Fruit fly (Drosophila melanogaster) whole organism, adult: Measurements from ENCODE around the gene CG7182.

ENCODE experiments used
- CG11617 ChIP-seq: fragments of 200-800 bp; sonication (Bioruptor generic); optimal IDR thresholded peaks from 2 replicates; lab custom pipeline; 2017; ENCODE audit warnings: mild to moderate bottlenecking, missing biosample characterization, missing genetic modification reagents, missing genetic modification characterization
- CG12768 ChIP-seq: fragments of 200-800 bp; sonication (Bioruptor generic); optimal IDR thresholded peaks from 2 replicates; lab custom pipeline; 2017; ENCODE audit warnings: missing biosample characterization, missing genetic modification characterization, mild to moderate bottlenecking, moderate library complexity, missing genetic modification reagents
- CG14711 ChIP-seq: fragments of 200-800 bp; sonication (Bioruptor generic); optimal IDR thresholded peaks from 2 replicates; lab custom pipeline; 2018; ENCODE audit warnings: missing biosample characterization, mild to moderate bottlenecking, missing genetic modification characterization, moderate library complexity
- CG1620 ChIP-seq: fragments of 200-800 bp; sonication (Bioruptor generic); optimal IDR thresholded peaks from 2 replicates; lab custom pipeline; 2016; ENCODE audit warnings: missing biosample characterization, missing genetic modification characterization
- CG33017 ChIP-seq: fragments of 200-800 bp; sonication (Bioruptor generic); optimal IDR thresholded peaks from 2 replicates; lab custom pipeline; 2018; ENCODE audit warnings: missing biosample characterization, mild to moderate bottlenecking, missing genetic modification characterization, moderate library complexity
- CG5204 ChIP-seq: fragments of 200-800 bp; sonication (Bioruptor generic); optimal IDR thresholded peaks from 2 replicates; lab custom pipeline; 2016; ENCODE audit warnings: missing biosample characterization, missing genetic modification characterization
- CG7045 ChIP-seq: fragments of 200-800 bp; sonication (Bioruptor generic); optimal IDR thresholded peaks from 2 replicates; lab custom pipeline; 2017; ENCODE audit warnings: missing biosample characterization, mild to moderate bottlenecking, missing genetic modification characterization
- CG7101 ChIP-seq: fragments of 200-800 bp; sonication (Bioruptor generic); optimal IDR thresholded peaks from 2 replicates; lab custom pipeline; 2018; ENCODE audit warnings: missing biosample characterization, mild to moderate bottlenecking, missing genetic modification characterization, moderate library complexity
- Clk ChIP-seq: fragments of 200-800 bp; sonication (Bioruptor generic); optimal IDR thresholded peaks from 2 replicates; lab custom pipeline; 2017; ENCODE audit warnings: missing biosample characterization, missing genetic modification characterization
- Crg-1 ChIP-seq: fragments of 200-800 bp; sonication (Bioruptor generic); optimal IDR thresholded peaks from 2 replicates; lab custom pipeline; 2016; ENCODE audit warnings: missing biosample characterization, missing genetic modification characterization
- Hr96 ChIP-seq: fragments of 200-800 bp; sonication (Bioruptor generic); optimal IDR thresholded peaks from 2 replicates; lab custom pipeline; 2016; ENCODE audit warnings: missing biosample characterization, missing genetic modification characterization
- Mnt ChIP-seq: fragments of 200-800 bp; sonication (Bioruptor generic); optimal IDR thresholded peaks from 2 replicates; lab custom pipeline; 2016; ENCODE audit warnings: missing biosample characterization, mild to moderate bottlenecking, missing genetic modification characterization
- bab1 ChIP-seq: fragments of 200-800 bp; sonication (Bioruptor generic); optimal IDR thresholded peaks from 3 replicates; lab custom pipeline; 2019; ENCODE audit warnings: missing biosample characterization, mild to moderate bottlenecking, missing genetic modification characterization, moderate library complexity
- cic ChIP-seq: fragments of 200-800 bp; sonication (Bioruptor generic); optimal IDR thresholded peaks from 2 replicates; lab custom pipeline; 2017; ENCODE audit warnings: missing biosample characterization, mild to moderate bottlenecking, missing genetic modification characterization, moderate library complexity
- cnc ChIP-seq, 2 experiments: fragments of >200 bp; optimal IDR thresholded peaks; 2 replicates each; lab custom pipeline; 2017
- kay ChIP-seq: fragments of 200-800 bp; sonication (Bioruptor generic); peaks from one replicate; lab custom pipeline; 2016; ENCODE audit warnings: missing biosample characterization, missing genetic modification characterization, borderline replicate concordance
- ovo ChIP-seq: fragments of 200-800 bp; sonication (Bioruptor generic); optimal IDR thresholded peaks from 2 replicates; lab custom pipeline; 2016; ENCODE audit warnings: missing biosample characterization, missing genetic modification characterization
- pad ChIP-seq: fragments of 200-800 bp; sonication (Bioruptor generic); optimal IDR thresholded peaks from 3 replicates; lab custom pipeline; 2017; ENCODE audit warnings: missing biosample characterization, missing genetic modification characterization, mild to moderate bottlenecking, moderate library complexity, missing genetic modification reagents
- tj ChIP-seq: fragments of 200-800 bp; sonication (Bioruptor generic); optimal IDR thresholded peaks from 3 replicates; lab custom pipeline; 2017; ENCODE audit warnings: missing biosample characterization, mild to moderate bottlenecking, missing genetic modification characterization, moderate library complexity
- toe ChIP-seq: fragments of 200-800 bp; sonication (Bioruptor generic); optimal IDR thresholded peaks from 2 replicates; lab custom pipeline; 2016; ENCODE audit warnings: missing biosample characterization, missing genetic modification characterization

The CG7182 gene

DNA sequence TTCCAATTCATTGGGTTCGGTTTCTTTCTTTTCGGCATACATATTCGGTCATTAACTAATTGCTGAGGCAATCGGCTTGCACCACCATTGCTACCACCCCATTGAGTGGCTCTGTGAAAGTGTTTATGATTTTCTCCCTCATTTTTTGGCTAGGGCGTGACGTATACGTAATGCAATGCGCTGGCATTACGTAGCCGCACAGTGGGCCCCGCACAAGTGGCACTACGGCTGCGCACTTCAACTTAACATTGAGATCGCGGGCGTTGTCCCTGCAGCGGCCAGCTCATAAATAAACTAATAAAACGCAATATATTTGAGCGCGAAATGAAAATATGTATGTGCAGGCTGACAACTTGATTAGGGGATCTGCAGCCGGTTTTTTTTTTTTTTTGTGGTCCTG, 14.8 kb downstream of the CG7182 start:
- TF ChIP-seq CG14711 (tag; lab: Kevin White, UChicago) (no peak), CG12768 (no peak), CG33017 (no peak), CG7101 (tag; lab: Kevin White, UChicago) (no peak), tj (GFP tag; lab: Kevin White, UChicago) (no peak), cnc (optimal IDR thresholded peaks at IDR 0.05; lab: Kevin White, UChicago) (no peak), pad (GFP tag; lab: Kevin White, UChicago) (no peak), bab1 (GFP tag; lab: Kevin White, UChicago) (no peak), Crg-1 (GFP tag; lab: Kevin White, UChicago) (no peak), CG1620 (no peak), cic (GFP tag; lab: Kevin White, UChicago) (no peak), CG5204 (GFP tag; lab: Kevin White, UChicago) (no peak), Clk (GFP tag; lab: Kevin White, UChicago) (no peak), Hr96 (no peak), CG7045 (GFP tag; lab: Kevin White, UChicago) (no peak)

DNA sequence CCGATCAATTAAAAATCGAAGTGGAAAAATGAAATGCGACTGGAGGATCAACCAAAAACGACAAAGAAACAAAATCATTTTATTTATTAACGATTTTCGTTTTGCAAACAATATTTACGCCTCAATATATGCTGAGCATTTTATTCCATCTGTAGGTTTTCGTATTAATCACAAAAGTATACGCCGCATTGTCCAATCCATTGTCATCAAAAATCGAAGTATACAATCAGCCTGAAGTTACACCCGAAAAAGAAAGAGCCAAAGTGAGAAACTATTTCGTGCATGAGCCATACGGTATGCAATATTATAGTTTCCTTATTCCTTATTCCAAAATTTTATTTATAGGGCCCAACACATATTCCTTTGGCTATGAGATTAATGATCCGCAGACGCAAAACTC, 17.2 kb downstream of the CG7182 start:
- TF ChIP-seq Crg-1 (GFP tag; lab: Kevin White, UChicago) (no peak), ovo (no peak), kay (GFP tag; lab: Kevin White, UChicago) (no peak), CG33017 (no peak), CG7101 (tag; lab: Kevin White, UChicago) (no peak), CG1620 (no peak), cnc (optimal IDR thresholded peaks at IDR 0.05; lab: Kevin White, UChicago) (no peak), CG11617 (no peak)

DNA sequence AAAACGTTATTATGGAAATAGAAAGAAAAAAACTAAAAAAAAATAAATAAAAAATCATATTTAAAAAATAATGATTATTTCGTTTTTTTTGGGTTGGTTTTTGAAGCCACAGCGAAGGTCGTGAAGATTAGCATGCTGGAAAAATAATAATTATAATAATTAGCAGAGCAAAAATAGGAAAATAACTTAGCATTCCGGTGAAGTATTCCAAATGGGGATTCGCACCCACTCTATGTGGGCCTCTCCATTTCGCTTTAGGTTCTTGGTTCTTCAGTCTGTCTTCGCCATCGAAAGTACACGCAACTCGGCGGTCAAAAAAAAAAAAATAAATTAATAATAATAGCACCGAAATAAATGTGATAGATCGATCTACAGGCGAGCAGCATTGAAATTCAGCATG, 17.9 kb downstream of the CG7182 start, which contains the start of gene CG34462:
Gene CG34462, plus strand, starts transcription at position 301 of the 400 bp plus-strand sequence.
- no peak for TF ChIP-seq CG7045 (GFP tag; lab: Kevin White, UChicago)
- no peak for TF ChIP-seq CG7101 (tag; lab: Kevin White, UChicago)
- no peak for TF ChIP-seq kay (GFP tag; lab: Kevin White, UChicago)
- no peak for TF ChIP-seq bab1 (GFP tag; lab: Kevin White, UChicago)
- no peak for TF ChIP-seq CG14711 (tag; lab: Kevin White, UChicago)
- no peak for TF ChIP-seq Hr96
- TF ChIP-seq ovo, result no peak
- TF ChIP-seq cic (GFP tag; lab: Kevin White, UChicago), result no peak
- TF ChIP-seq Mnt (GFP tag; lab: Kevin White, UChicago), result no peak
- no peak for TF ChIP-seq toe (GFP tag; lab: Kevin White, UChicago)
- no peak for TF ChIP-seq pad (GFP tag; lab: Kevin White, UChicago)
- TF ChIP-seq tj (GFP tag; lab: Kevin White, UChicago), result no peak
- no peak for TF ChIP-seq cnc (optimal IDR thresholded peaks at IDR 0.05; lab: Kevin White, UChicago)
- no peak for TF ChIP-seq CG12768
- no peak for TF ChIP-seq CG5204 (GFP tag; lab: Kevin White, UChicago)
- no peak for TF ChIP-seq Crg-1 (GFP tag; lab: Kevin White, UChicago)

DNA sequence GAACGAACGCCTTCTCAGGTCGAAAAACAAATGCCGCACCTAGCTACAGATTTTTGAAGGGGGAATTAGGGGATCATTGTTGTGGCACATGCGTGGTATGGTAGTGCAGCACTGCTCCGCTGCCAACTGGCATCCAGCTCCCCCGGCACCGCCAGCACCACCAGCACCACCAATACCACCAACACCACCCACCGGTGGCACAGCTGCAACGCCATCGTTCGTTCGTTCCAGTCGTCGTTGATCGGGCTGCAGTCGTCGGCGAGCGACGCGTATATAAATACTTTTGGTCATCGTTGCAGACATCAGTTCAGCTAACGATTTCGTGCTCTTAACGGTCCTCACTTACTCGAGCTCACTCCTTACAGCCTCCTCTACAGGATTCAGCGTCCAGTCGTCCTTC, 20.6 kb downstream of the CG7182 start, which contains the start of gene CG34461:
Gene CG34461, plus strand, starts transcription at position 301 of the 400 bp plus-strand sequence.
- TF ChIP-seq CG14711 (tag; lab: Kevin White, UChicago), result no peak
- no peak for TF ChIP-seq CG33017
- no peak for TF ChIP-seq cic (GFP tag; lab: Kevin White, UChicago)
- no peak for TF ChIP-seq cnc (optimal IDR thresholded peaks at IDR 0.05; lab: Kevin White, UChicago)
- TF ChIP-seq Clk (GFP tag; lab: Kevin White, UChicago), result no peak
- TF ChIP-seq Crg-1 (GFP tag; lab: Kevin White, UChicago), result no peak
- TF ChIP-seq CG7045 (GFP tag; lab: Kevin White, UChicago), result no peak
- TF ChIP-seq kay (GFP tag; lab: Kevin White, UChicago), result no peak
- no peak for TF ChIP-seq CG12768
- no peak for TF ChIP-seq pad (GFP tag; lab: Kevin White, UChicago)
- TF ChIP-seq tj (GFP tag; lab: Kevin White, UChicago), result no peak
- TF ChIP-seq CG5204 (GFP tag; lab: Kevin White, UChicago), result no peak
- no peak for TF ChIP-seq Hr96
- no peak for TF ChIP-seq Mnt (GFP tag; lab: Kevin White, UChicago)

DNA sequence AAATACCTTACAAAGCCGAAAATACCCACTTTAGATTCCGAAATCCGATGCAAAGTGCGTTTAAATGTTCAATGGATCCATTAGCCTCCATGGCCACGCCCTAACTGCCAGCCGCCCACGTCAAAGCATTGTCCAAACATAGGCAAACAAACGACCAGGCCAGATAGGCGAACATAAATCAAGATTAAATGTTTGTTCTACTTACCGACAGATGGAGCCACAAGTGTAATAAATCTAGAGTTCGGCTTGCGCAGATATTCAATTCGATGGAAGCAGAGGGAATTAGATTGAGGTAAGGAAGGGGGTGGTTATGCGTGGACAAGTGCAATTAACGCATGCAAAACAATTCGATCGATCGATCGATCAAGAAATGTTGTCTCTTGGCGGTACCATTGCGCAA, 22.4 kb downstream of the CG7182 start:
- no peak for TF ChIP-seq tj (GFP tag; lab: Kevin White, UChicago)
- no peak for TF ChIP-seq pad (GFP tag; lab: Kevin White, UChicago)
- TF ChIP-seq Hr96, result no peak
- no peak for TF ChIP-seq cnc (optimal IDR thresholded peaks at IDR 0.05; lab: Kevin White, UChicago)
- no peak for TF ChIP-seq CG12768
- TF ChIP-seq bab1 (GFP tag; lab: Kevin White, UChicago), result no peak
- no peak for TF ChIP-seq CG5204 (GFP tag; lab: Kevin White, UChicago)
- TF ChIP-seq Mnt (GFP tag; lab: Kevin White, UChicago), result no peak
- no peak for TF ChIP-seq CG11617
- no peak for TF ChIP-seq CG7045 (GFP tag; lab: Kevin White, UChicago)
- no peak for TF ChIP-seq CG33017
- TF ChIP-seq CG1620, result no peak
- TF ChIP-seq Clk (GFP tag; lab: Kevin White, UChicago), result no peak
- no peak for TF ChIP-seq CG7101 (tag; lab: Kevin White, UChicago)
- TF ChIP-seq kay (GFP tag; lab: Kevin White, UChicago), result no peak
- no peak for TF ChIP-seq cic (GFP tag; lab: Kevin White, UChicago)
- no peak for TF ChIP-seq CG14711 (tag; lab: Kevin White, UChicago)
- TF ChIP-seq toe (GFP tag; lab: Kevin White, UChicago), result no peak
- no peak for TF ChIP-seq ovo
- TF ChIP-seq Crg-1 (GFP tag; lab: Kevin White, UChicago), result no peak
